Fruit fly (Drosophila melanogaster): ENCODE data around the gene Ir94a.
A peak's percentile ranks its signal among the peaks of the same experiment; 100 is the strongest.

Gene Ir94a

dm6 chr3R:22123347-22123746, 10.1 kb downstream of the Ir94a start:
- TF ChIP-seq CG32006 (GFP tag; optimal IDR thresholded peaks at IDR 0.05) (peak; percentile 28), eg (GFP tag; IDR thresholded peaks at IDR 0.05) (peak; percentile 46; the same call in 1 of the 3 replicates), Hr39 (GFP tag; optimal IDR thresholded peaks at IDR 0.05) (no peak), CG8119 (GFP tag; IDR thresholded peaks at IDR 0.05) (peak; percentile 42; the same call in 2 of the 3 replicates), CG15336 (GFP tag; IDR thresholded peaks at IDR 0.05) (peak; percentile 50), fd85E (GFP tag; optimal IDR thresholded peaks at IDR 0.05) (no peak)

dm6 chr3R:22124863-22125262, 11.6 kb downstream of the Ir94a start:
- no peak for TF ChIP-seq fkh (GFP tag; optimal IDR thresholded peaks at IDR 0.05)
- TF ChIP-seq CG4318 (GFP tag; optimal IDR thresholded peaks at IDR 0.05), result no peak
- TF ChIP-seq CG8119 (GFP tag; IDR thresholded peaks at IDR 0.05), result peak; percentile 21; the same call in 1 of the 3 replicates
- TF ChIP-seq Eip78C (GFP tag), result peak; percentile 27
- TF ChIP-seq CG3919 (GFP tag; optimal IDR thresholded peaks at IDR 0.05), result peak; percentile 40
- peak; percentile 2 for TF ChIP-seq Lpt (GFP tag; optimal IDR thresholded peaks at IDR 0.05)
- 0 out of 3 replicates have a peak, but pooled peaks have one; percentile 12 for TF ChIP-seq eg (GFP tag; IDR thresholded peaks at IDR 0.05)

DNA sequence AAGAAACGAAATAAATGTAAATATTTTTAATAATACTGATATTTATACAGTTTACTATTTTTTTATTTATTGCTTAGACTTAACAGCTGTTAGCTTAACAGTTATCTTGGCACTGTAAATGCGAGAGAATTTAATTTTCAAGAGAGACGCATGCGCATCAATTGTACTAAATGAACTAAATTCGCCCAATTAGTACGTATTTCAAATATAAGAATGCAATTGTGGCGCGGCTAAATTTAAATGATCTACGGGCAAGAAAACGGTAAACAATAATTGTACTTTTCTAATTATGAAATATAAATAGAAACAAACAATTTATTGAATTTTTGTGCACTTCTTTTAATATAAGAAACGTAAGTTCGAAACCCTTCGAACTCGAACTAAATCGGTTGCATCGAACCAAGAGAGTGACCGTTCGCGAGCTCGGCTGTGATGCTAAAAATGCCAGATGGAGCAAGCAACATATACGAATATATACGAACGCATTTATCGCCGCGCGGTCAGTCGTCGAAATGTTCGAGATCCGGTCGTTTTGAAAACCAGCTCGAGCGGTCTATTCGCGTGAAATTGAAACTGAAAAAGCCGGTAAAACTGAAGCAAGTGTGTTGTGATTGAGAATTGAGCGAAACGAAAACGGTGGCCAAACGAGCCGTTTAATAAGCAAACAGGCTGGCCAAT, 20.2 kb downstream of the Ir94a start, which contains the start of gene SKIP:
TSS of gene SKIP (plus strand) at position 494 of the 678 bp plus-strand sequence.
- TF ChIP-seq salr (GFP tag; optimal IDR thresholded peaks at IDR 0.05) (no peak), OdsH (GFP tag; optimal IDR thresholded peaks at IDR 0.05) (no peak), CG8632 (GFP tag; optimal IDR thresholded peaks at IDR 0.05) (no peak), Smox (GFP tag; optimal IDR thresholded peaks at IDR 0.05) (peak; percentile 22), Hr4 (GFP tag; optimal IDR thresholded peaks at IDR 0.05) (no peak), Lpt (GFP tag; optimal IDR thresholded peaks at IDR 0.05) (no peak), CG3032 (tag; optimal IDR thresholded peaks at IDR 0.05) (no peak), CG34406 (GFP tag; optimal IDR thresholded peaks at IDR 0.05) (no peak), topi (GFP tag; optimal IDR thresholded peaks at IDR 0.05) (no peak), achi (GFP tag; optimal IDR thresholded peaks at IDR 0.05) (no peak), CG9139 (GFP tag; optimal IDR thresholded peaks at IDR 0.05) (no peak), CG16779 (tag; optimal IDR thresholded peaks at IDR 0.05) (no peak), CG6276 (GFP tag; optimal IDR thresholded peaks at IDR 0.05) (no peak), CG11902 (GFP tag; optimal IDR thresholded peaks at IDR 0.05) (no peak), dac (GFP tag; optimal IDR thresholded peaks at IDR 0.05) (no peak), CG8319 (GFP tag; optimal IDR thresholded peaks at IDR 0.05) (no peak), CG8119 (GFP tag; IDR thresholded peaks at IDR 0.05) (no peak), CG7368 (GFP tag; optimal IDR thresholded peaks at IDR 0.05) (peak; percentile 30), Sox14 (GFP tag; optimal IDR thresholded peaks at IDR 0.05) (no peak), Eip78C (GFP tag) (peak; percentile 76), Hr38 (GFP tag; optimal IDR thresholded peaks at IDR 0.05) (no peak), Ets21C (GFP tag; optimal IDR thresholded peaks at IDR 0.05) (no peak), CG1621 (tag; optimal IDR thresholded peaks at IDR 0.05) (peak; percentile 17), CG32006 (GFP tag; optimal IDR thresholded peaks at IDR 0.05) (no peak), pdm3 (GFP tag; optimal IDR thresholded peaks at IDR 0.05) (no peak), Eip93F (GFP tag; optimal IDR thresholded peaks at IDR 0.05) (peak; percentile 17), lz (GFP tag; optimal IDR thresholded peaks at IDR 0.05) (no peak), fd59A (GFP tag; optimal IDR thresholded peaks at IDR 0.05) (no peak), ss (GFP tag; optimal IDR thresholded peaks at IDR 0.05) (peak in 1 of 2 experiments; percentile 5), CG6854 (GFP tag; optimal IDR thresholded peaks at IDR 0.05) (no peak), CG31627 (GFP tag; optimal IDR thresholded peaks at IDR 0.05) (no peak), CG6808 (GFP tag; optimal IDR thresholded peaks at IDR 0.05) (peak; percentile 11), CG6163 (GFP tag; IDR thresholded peaks at IDR 0.05) (peak; percentile 43; the same call in 1 of the 3 replicates), fd85E (GFP tag; optimal IDR thresholded peaks at IDR 0.05) (peak; percentile 28), spab (GFP tag; optimal IDR thresholded peaks at IDR 0.05) (no peak), CG3919 (GFP tag; optimal IDR thresholded peaks at IDR 0.05) (peak; percentile 39), Ets96B (tag; optimal IDR thresholded peaks at IDR 0.05) (peak; percentile 5), CG6792 (GFP tag; optimal IDR thresholded peaks at IDR 0.05) (no peak), CG10631 (GFP tag; optimal IDR thresholded peaks at IDR 0.05) (no peak), Sox15 (GFP tag; optimal IDR thresholded peaks at IDR 0.05) (no peak), CG11762 (GFP tag; optimal IDR thresholded peaks at IDR 0.05; ENCODE audit: insufficient read depth) (no peak)
